Worm (Caenorhabditis elegans) whole organism, L4 larva: ENCODE measurements around the gene F55B11.7.

Source experiments
- D1046.2 ChIP-seq: fragments of 200-800 bp; sonication (Bioruptor generic); IDR thresholded peaks from 2 replicates; pipeline ENCODE4 v1.3.6; 2022; ENCODE audit warnings: missing genetic modification characterization, missing compliant biosample characterization
- F10B5.3 ChIP-seq: sonication (generic microtip); optimal IDR thresholded peaks from 2 replicates; lab custom pipeline; 2016; ENCODE audit warnings: mild to moderate bottlenecking, missing genetic modification characterization, missing compliant biosample characterization
- T20F7.1 ChIP-seq: fragments of 200-800 bp; sonication (Bioruptor generic); optimal IDR thresholded peaks from 2 replicates; lab custom pipeline; 2018; ENCODE audit warnings: mild to moderate bottlenecking, missing genetic modification characterization, missing compliant biosample characterization
- T26A8.4 ChIP-seq: fragments of 200-800 bp; sonication (Bioruptor generic); IDR thresholded peaks from 2 replicates; pipeline ENCODE4 v1.3.6; 2022; ENCODE audit warnings: missing genetic modification characterization, missing compliant biosample characterization
- Y105C5A.15 ChIP-seq: fragments of 200-800 bp; sonication (Bioruptor generic); IDR thresholded peaks from 2 replicates; pipeline ENCODE4 v1.3.6; 2022; ENCODE audit warnings: missing genetic modification characterization, missing compliant biosample characterization
- Y48G9A.11 ChIP-seq: fragments of 200-800 bp; sonication (Bioruptor generic); IDR thresholded peaks from 2 replicates; pipeline ENCODE4 v1.3.6; 2022; ENCODE audit warnings: missing genetic modification reagents, missing genetic modification characterization, missing compliant biosample characterization
- Y75B8A.6 ChIP-seq: fragments of 200-800 bp; sonication (Bioruptor generic); IDR thresholded peaks from 2 replicates; pipeline ENCODE4 v1.3.6; 2022; ENCODE audit warnings: missing genetic modification reagents, missing genetic modification characterization, missing compliant biosample characterization
- ZK337.2 ChIP-seq: fragments of 200-800 bp; sonication (Bioruptor generic); IDR thresholded peaks from 2 replicates; pipeline ENCODE4 v1.3.6; 2022; ENCODE audit warnings: missing genetic modification reagents, missing genetic modification characterization, missing compliant biosample characterization
- ZK546.5 ChIP-seq, 2 experiments: sonication (generic microtip); optimal IDR thresholded peaks; 2 replicates each; lab custom pipeline; 2017; ENCODE audit warnings: missing biosample characterization in 2 of 2, missing genetic modification characterization in 2 of 2
- aha-1 ChIP-seq: fragments of 150-350 bp; peaks from one replicate; lab custom pipeline; 2014; ENCODE audit warnings: missing biosample characterization, missing genetic modification characterization
- ceh-20 ChIP-seq: fragments of 200-800 bp; sonication (Bioruptor generic); IDR thresholded peaks from 2 replicates; pipeline ENCODE4 v1.3.6; 2022; ENCODE audit warnings: missing genetic modification reagents, missing genetic modification characterization, missing compliant biosample characterization
- ceh-44 ChIP-seq: fragments of 200-800 bp; sonication (Bioruptor generic); IDR thresholded peaks from 2 replicates; pipeline ENCODE4 v1.3.6; 2022; ENCODE audit warnings: missing genetic modification reagents, missing genetic modification characterization, missing compliant biosample characterization
- ces-1 ChIP-seq: fragments of 150-350 bp; sonication (generic microtip); optimal IDR thresholded peaks from 4 replicates; lab custom pipeline; 2014; ENCODE audit warnings: missing biosample characterization, missing genetic modification reagents, missing genetic modification characterization
- duxl-1 ChIP-seq: sonication (generic microtip); optimal IDR thresholded peaks from 2 replicates; lab custom pipeline; 2016; ENCODE audit warnings: mild to moderate bottlenecking, missing genetic modification characterization, moderate library complexity, missing compliant biosample characterization; ENCODE audit not compliant: poor library complexity
- fos-1 ChIP-seq: fragments of 150-350 bp; optimal IDR thresholded peaks from 2 replicates; lab custom pipeline; 2014; ENCODE audit warnings: missing biosample characterization, missing genetic modification characterization
- hlh-11 ChIP-seq: fragments of 200-800 bp; sonication (Bioruptor generic); optimal IDR thresholded peaks from 2 replicates; lab custom pipeline; 2018; ENCODE audit warnings: mild to moderate bottlenecking, missing genetic modification characterization, missing compliant biosample characterization
- lin-1 ChIP-seq: fragments of 200-800 bp; sonication (Bioruptor generic); IDR thresholded peaks from 2 replicates; pipeline ENCODE4 v1.3.6; 2022; ENCODE audit warnings: missing genetic modification reagents, missing genetic modification characterization, missing compliant biosample characterization
- lin-13 ChIP-seq: fragments of 150-350 bp; optimal IDR thresholded peaks from 2 replicates; lab custom pipeline; 2014; ENCODE audit warnings: missing biosample characterization, missing genetic modification reagents, missing genetic modification characterization
- lin-38 ChIP-seq: fragments of 200-800 bp; sonication (Bioruptor generic); IDR thresholded peaks from 2 replicates; pipeline ENCODE4 v1.3.6; 2022; ENCODE audit warnings: missing genetic modification reagents, missing genetic modification characterization, missing compliant biosample characterization
- lsy-2 ChIP-seq, 2 experiments: fragments of 150-350 bp in 1 of 2; sonication (generic microtip) in 1 of 2; optimal IDR thresholded peaks; 2 replicates each; lab custom pipeline; 2014 to 2017; ENCODE audit warnings: missing biosample characterization in 2 of 2, missing genetic modification characterization in 2 of 2
- mdl-1 ChIP-seq, 2 experiments: fragments of 150-350 bp in 1 of 2; sonication (generic microtip) in 1 of 2; optimal IDR thresholded peaks; 2 replicates each; lab custom pipeline; 2014 to 2017; ENCODE audit warnings: missing biosample characterization in 2 of 2, missing genetic modification characterization in 2 of 2
- mdt-29 ChIP-seq: fragments of 200-800 bp; sonication (Bioruptor generic); IDR thresholded peaks from 2 replicates; pipeline ENCODE4 v1.3.6; 2022; ENCODE audit warnings: missing genetic modification reagents, missing genetic modification characterization, missing compliant biosample characterization
- mep-1 ChIP-seq: fragments of 150-350 bp; sonication (generic microtip); optimal IDR thresholded peaks from 3 replicates; lab custom pipeline; 2014; ENCODE audit warnings: missing biosample characterization, missing genetic modification characterization
- nhr-10 ChIP-seq: fragments of 150-350 bp; optimal IDR thresholded peaks from 2 replicates; lab custom pipeline; 2014; ENCODE audit warnings: missing biosample characterization, missing genetic modification characterization
- nhr-102 ChIP-seq: sonication (generic microtip); optimal IDR thresholded peaks from 2 replicates; lab custom pipeline; 2016; ENCODE audit warnings: mild to moderate bottlenecking, missing genetic modification characterization, moderate library complexity, missing compliant biosample characterization
- nhr-11 ChIP-seq: fragments of 150-350 bp; optimal IDR thresholded peaks from 2 replicates; lab custom pipeline; 2014; ENCODE audit warnings: missing biosample characterization, missing genetic modification characterization
- nhr-111 ChIP-seq: fragments of 200-800 bp; sonication (Bioruptor generic); optimal IDR thresholded peaks from 2 replicates; lab custom pipeline; 2018; ENCODE audit warnings: mild to moderate bottlenecking, missing genetic modification characterization, missing compliant biosample characterization
- nhr-25 ChIP-seq: sonication (generic microtip); optimal IDR thresholded peaks from 2 replicates; lab custom pipeline; 2017; ENCODE audit warnings: missing genetic modification characterization, mild to moderate bottlenecking, missing compliant biosample characterization, antibody characterized with exemption, moderate library complexity, borderline replicate concordance; ENCODE audit not compliant: insufficient read depth
- nhr-48 ChIP-seq: sonication (generic microtip); optimal IDR thresholded peaks from 2 replicates; lab custom pipeline; 2016; ENCODE audit warnings: mild to moderate bottlenecking, missing genetic modification characterization, missing compliant biosample characterization
- nhr-77 ChIP-seq: fragments of 150-350 bp; optimal IDR thresholded peaks from 2 replicates; lab custom pipeline; 2014; ENCODE audit warnings: missing biosample characterization, missing genetic modification characterization
- pha-4 ChIP-seq, 2 experiments: fragments of 150-350 bp in 1 of 2; fragments of 200-800 bp in 1 of 2; sonication (Bioruptor generic) in 1 of 2; IDR thresholded peaks in 1 of 2; optimal IDR thresholded peaks in 1 of 2; 2 replicates each; pipeline versions ENCODE4 v1.3.6 to Lab custom; 2014 to 2022; ENCODE audit warnings: missing genetic modification characterization in 2 of 2, missing genetic modification reagents in 2 of 2, missing biosample characterization in 1 of 2, missing compliant biosample characterization in 1 of 2
- php-3 ChIP-seq: fragments of 200-800 bp; sonication (Bioruptor generic); IDR thresholded peaks from 2 replicates; pipeline ENCODE4 v1.3.6; 2022; ENCODE audit warnings: missing genetic modification reagents, missing genetic modification characterization, missing compliant biosample characterization
- pqm-1 ChIP-seq: sonication (generic microtip); optimal IDR thresholded peaks from 2 replicates; lab custom pipeline; 2017; ENCODE audit warnings: missing biosample characterization, missing genetic modification characterization
- saeg-2 ChIP-seq: fragments of 200-800 bp; sonication (Bioruptor generic); IDR thresholded peaks from 2 replicates; pipeline ENCODE4 v1.3.6; 2022; ENCODE audit warnings: missing genetic modification reagents, missing genetic modification characterization, missing compliant biosample characterization
- set-16 ChIP-seq: fragments of 200-800 bp; sonication (Bioruptor generic); IDR thresholded peaks from 2 replicates; pipeline ENCODE4 v1.3.6; 2022; ENCODE audit warnings: missing genetic modification reagents, missing genetic modification characterization, missing compliant biosample characterization
- snpc-1.2 ChIP-seq: fragments of 200-800 bp; sonication (Bioruptor generic); IDR thresholded peaks from 2 replicates; pipeline ENCODE4 v1.3.6; 2022; ENCODE audit warnings: missing genetic modification reagents, missing genetic modification characterization, missing compliant biosample characterization
- spr-1 ChIP-seq: sonication (generic microtip); optimal IDR thresholded peaks from 2 replicates; lab custom pipeline; 2016; ENCODE audit warnings: mild to moderate bottlenecking, missing genetic modification characterization, missing compliant biosample characterization
- unc-62 ChIP-seq, 3 experiments: fragments of 150-350 bp in 1 of 3; sonication (generic microtip); optimal IDR thresholded peaks in 2 of 3; peaks in 1 of 3; 1 replicate in 1 of 3; 2 replicates in 2 of 3; lab custom pipeline; 2014 to 2017; ENCODE audit warnings: missing biosample characterization in 3 of 3, missing genetic modification characterization in 3 of 3, missing genetic modification reagents in 3 of 3, missing genotype in 1 of 3
- vab-7 ChIP-seq: fragments of 200-800 bp; sonication (Bioruptor generic); IDR thresholded peaks from 2 replicates; pipeline ENCODE4 v1.3.6; 2022; ENCODE audit warnings: missing genetic modification reagents, missing genetic modification characterization, missing compliant biosample characterization
- zfp-3 ChIP-seq: fragments of 200-800 bp; sonication (Bioruptor generic); conservative IDR thresholded peaks from 2 replicates; pipeline ENCODE4 v1.3.6; 2022; ENCODE audit warnings: missing genetic modification reagents, missing genetic modification characterization, missing compliant biosample characterization
- ztf-7 ChIP-seq: fragments of 150-350 bp; optimal IDR thresholded peaks from 2 replicates; lab custom pipeline; 2014; ENCODE audit warnings: missing biosample characterization, missing genetic modification characterization

The F55B11.7 gene

DNA sequence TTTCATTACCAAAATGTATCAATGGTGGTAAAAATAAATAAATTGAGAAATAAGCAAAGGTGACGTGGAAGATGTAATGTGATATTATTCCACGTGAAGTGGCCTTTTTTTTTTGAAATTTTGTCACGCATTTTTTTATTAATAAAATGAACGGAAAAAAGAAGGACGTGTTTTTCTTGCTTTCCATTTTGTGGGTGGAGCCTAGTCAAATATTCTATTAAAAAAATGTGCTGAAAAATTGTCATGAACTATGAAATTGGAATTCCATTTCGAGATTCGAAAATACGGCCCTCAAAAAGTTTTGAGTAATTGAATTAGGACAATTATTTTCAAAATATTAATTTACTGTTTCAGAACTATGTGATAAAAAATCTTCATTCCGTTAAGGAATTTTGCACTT lies at the start of gene F55B11.7:
TSS of gene F55B11.7 (minus strand) at position 101 of the 400 bp plus-strand sequence.
- TF ChIP-seq nhr-10: no peak
- peak; percentile 5 for TF ChIP-seq aha-1 (tag; lab: Kevin White, UChicago)

DNA sequence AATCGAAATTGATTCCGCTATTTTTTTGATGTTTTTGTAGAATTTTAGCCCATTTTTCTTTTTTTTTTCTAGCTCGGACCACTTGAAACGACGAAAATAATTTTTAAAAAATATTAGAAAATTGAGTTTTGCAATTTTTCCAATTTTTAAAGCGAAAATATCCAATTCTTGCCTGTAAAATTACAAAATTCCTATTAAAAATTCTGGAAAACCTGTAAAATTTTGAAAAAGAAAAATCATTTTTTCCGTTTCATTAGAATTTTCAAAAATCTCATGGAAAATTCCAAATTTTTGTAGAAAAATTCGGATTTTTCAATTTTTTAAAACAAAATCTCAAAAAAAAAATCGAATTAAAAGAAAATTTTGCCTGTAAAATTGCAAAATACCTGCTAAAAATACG lies 47.2 kb upstream of the F55B11.7 start:
- peak; percentile 9 for TF ChIP-seq T20F7.1 (GFP tag; lab: Kevin White, UChicago)
- peak; percentile 1 for TF ChIP-seq mep-1
- no peak for TF ChIP-seq nhr-11 (tag; lab: Kevin White, UChicago)

DNA sequence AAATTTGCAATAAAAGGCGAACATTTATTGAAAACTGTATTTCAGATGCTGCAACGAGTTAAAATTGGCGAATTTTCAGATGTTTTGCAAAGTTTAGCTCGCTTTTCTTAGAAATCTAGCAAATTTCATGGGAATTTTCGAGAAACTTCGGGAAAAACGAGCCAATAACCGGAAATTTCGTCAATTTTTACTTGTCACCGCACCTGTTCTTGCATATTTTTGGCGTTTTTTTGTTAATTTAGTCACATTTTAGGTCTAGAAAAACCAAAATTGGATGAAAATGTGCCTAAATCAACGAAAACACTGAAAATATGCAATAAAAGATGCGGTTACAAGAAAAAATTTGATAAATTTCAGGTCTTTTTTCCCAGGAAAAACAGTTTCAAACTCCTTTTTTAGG lies 45.0 kb upstream of the F55B11.7 start:
- TF ChIP-seq spr-1 (no peak), zfp-3 (no peak), unc-62 (GFP tag; optimal IDR thresholded peaks at IDR 0.05 in 1 of 2; lab: Kevin White, UChicago) (peak in 1 of 2 experiments; percentile 17), unc-62 (tag; optimal IDR thresholded peaks at IDR 0.05; lab: Kevin White, UChicago) (no peak)

DNA sequence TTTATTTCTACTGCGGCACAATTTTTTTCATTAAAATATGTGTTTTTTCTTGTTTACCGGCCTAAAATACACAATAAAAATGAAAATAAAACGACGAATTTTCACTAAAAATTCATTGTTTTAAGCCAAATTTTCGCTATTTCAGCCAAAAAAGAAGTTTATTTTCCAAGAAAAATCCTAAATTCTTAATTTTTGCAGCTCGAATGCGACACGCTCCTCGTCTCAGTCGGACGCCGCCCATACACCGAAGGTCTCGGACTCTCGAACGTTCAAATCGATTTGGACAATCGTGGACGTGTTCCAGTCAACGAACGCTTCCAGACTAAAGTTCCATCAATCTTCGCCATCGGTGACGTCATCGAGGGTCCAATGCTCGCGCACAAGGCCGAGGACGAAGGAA lies 44.2 kb upstream of the F55B11.7 start:
- TF ChIP-seq aha-1 (tag; lab: Kevin White, UChicago) (peak; percentile 72), mdt-29 (GFP tag; lab: Robert Waterston, UW) (no peak)
- TF ChIP-seq, all 104 proteins: peak for 1

DNA sequence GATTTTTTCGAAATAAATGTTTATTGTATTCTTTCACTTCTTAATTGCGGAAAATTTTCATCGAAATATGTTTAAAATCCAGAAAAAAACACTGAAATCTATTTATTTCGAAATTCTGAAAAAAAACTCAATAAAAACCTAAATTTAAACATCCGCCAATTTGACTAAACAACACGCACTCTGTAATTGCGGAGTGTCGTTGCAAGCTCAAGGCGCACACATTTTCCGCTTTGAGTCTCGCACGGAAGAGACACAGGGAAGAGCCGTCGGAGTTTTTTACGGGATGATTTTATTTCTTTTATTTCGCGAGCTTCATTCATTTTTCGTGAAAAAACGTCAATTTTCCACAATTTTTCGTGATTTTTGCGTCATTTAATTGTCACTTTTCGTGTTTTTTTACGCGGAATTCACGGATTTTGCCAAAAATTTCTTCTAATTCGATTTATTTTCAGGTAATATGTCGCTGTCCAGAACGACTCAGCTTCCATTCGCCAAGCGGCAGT lies 42.3 kb upstream of the F55B11.7 start, which contains the start of gene dld-1:
TSS of gene dld-1 (plus strand) at position 453 of the 503 bp plus-strand sequence.
- TF ChIP-seq ceh-20 (GFP tag; lab: Robert Waterston, UW) (peak; percentile 75; the same call in 1 of the 2 replicates), lin-38 (GFP tag; lab: Robert Waterston, UW) (peak; percentile 83), pqm-1 (no peak), T26A8.4 (GFP tag; lab: Robert Waterston, UW) (peak; percentile 87; the same call in 1 of the 2 replicates), saeg-2 (GFP tag; lab: Robert Waterston, UW) (0 out of 2 replicates have a peak, but pooled peaks have one; percentile 54), ces-1 (GFP tag; lab: Kevin White, UChicago) (peak; percentile 85), pha-4 (GFP tag; IDR thresholded peaks at IDR 0.05; lab: Robert Waterston, UW) (peak; percentile 82), pha-4 (tag; optimal IDR thresholded peaks at IDR 0.05; lab: Kevin White, UChicago) (peak; percentile 92), Y48G9A.11 (peak; percentile 100), D1046.2 (GFP tag; lab: Robert Waterston, UW) (0 out of 2 replicates have a peak, but pooled peaks have one; percentile 51), ceh-44 (GFP tag; lab: Robert Waterston, UW) (0 out of 2 replicates have a peak, but pooled peaks have one; percentile 12), php-3 (peak; percentile 73), set-16 (GFP tag; lab: Robert Waterston, UW) (no peak), duxl-1 (tag; lab: Kevin White, UChicago) (peak; percentile 88), nhr-77 (tag; lab: Kevin White, UChicago) (peak; percentile 97), ZK337.2 (GFP tag; lab: Robert Waterston, UW) (no peak), zfp-3 (0 out of 2 replicates have a peak, but pooled peaks have one; percentile 33), nhr-102 (tag; lab: Kevin White, UChicago) (peak; percentile 84), Y75B8A.6 (GFP tag; lab: Robert Waterston, UW) (no peak), Y105C5A.15 (GFP tag; lab: Robert Waterston, UW) (0 out of 2 replicates have a peak, but pooled peaks have one; percentile 23), vab-7 (GFP tag; lab: Robert Waterston, UW) (0 out of 2 replicates have a peak, but pooled peaks have one; percentile 39), fos-1 (no peak), nhr-111 (no peak), nhr-48 (tag; lab: Kevin White, UChicago) (peak; percentile 60), snpc-1.2 (GFP tag; lab: Robert Waterston, UW) (peak; percentile 98), nhr-25 (tag; lab: Kevin White, UChicago) (peak; percentile 79), lin-13 (GFP tag; lab: Kevin White, UChicago) (peak; percentile 97), lsy-2 (tag; optimal IDR thresholded peaks at IDR 0.05; lab: Kevin White, UChicago) (peak; percentile 89 to 97), mdl-1 (tag; optimal IDR thresholded peaks at IDR 0.05; lab: Kevin White, UChicago) (peak in 1 of 2 experiments; percentile 79), ZK546.5 (tag; optimal IDR thresholded peaks at IDR 0.05; lab: Kevin White, UChicago) (peak in 1 of 2 experiments; percentile 65), lin-1 (GFP tag; lab: Robert Waterston, UW) (peak; percentile 62; the same call in 1 of the 2 replicates), F10B5.3 (tag; lab: Kevin White, UChicago) (peak; percentile 52), nhr-11 (tag; lab: Kevin White, UChicago) (peak; percentile 90), hlh-11 (tag; lab: Kevin White, UChicago) (peak; percentile 84), ztf-7 (tag; lab: Kevin White, UChicago) (peak; percentile 96)
